Worm (Caenorhabditis elegans) whole organism, L1 larva: ENCODE measurements around the gene lsm-1.
A peak's percentile ranks its signal among the peaks of the same experiment; 100 is the strongest.

ENCODE experiments used
- F16B12.6 ChIP-seq: fragments of 150-350 bp; optimal IDR thresholded peaks from 2 replicates; lab custom pipeline; 2014; ENCODE audit warnings: missing biosample characterization, missing genetic modification characterization
- Y116A8C.19 ChIP-seq: sonication (generic microtip); optimal IDR thresholded peaks from 2 replicates; lab custom pipeline; 2016; ENCODE audit warnings: missing compliant biosample characterization, missing genetic modification characterization, borderline replicate concordance
- aha-1 ChIP-seq: fragments of 150-350 bp; optimal IDR thresholded peaks from 2 replicates; lab custom pipeline; 2014; ENCODE audit warnings: missing biosample characterization, missing genetic modification characterization
- blmp-1 ChIP-seq: fragments of 150-350 bp; optimal IDR thresholded peaks from 2 replicates; lab custom pipeline; 2014; ENCODE audit warnings: missing biosample characterization, missing genetic modification characterization
- ceh-63 ChIP-seq: fragments of 200-800 bp; sonication (Bioruptor generic); optimal IDR thresholded peaks from 2 replicates; lab custom pipeline; 2018; ENCODE audit warnings: mild to moderate bottlenecking, missing genetic modification characterization, missing compliant biosample characterization
- ceh-88 ChIP-seq: fragments of 200-800 bp; sonication (Bioruptor generic); IDR thresholded peaks from 2 replicates; pipeline ENCODE4 v1.3.6; 2022; ENCODE audit warnings: missing genetic modification characterization, missing compliant biosample characterization
- ceh-90 ChIP-seq: sonication (generic microtip); optimal IDR thresholded peaks from 2 replicates; lab custom pipeline; 2016; ENCODE audit warnings: missing genetic modification characterization, missing compliant biosample characterization
- ces-1 ChIP-seq: fragments of 150-350 bp; optimal IDR thresholded peaks from 2 replicates; lab custom pipeline; 2014; ENCODE audit warnings: missing biosample characterization, missing genetic modification reagents, missing genetic modification characterization
- efl-3 ChIP-seq: fragments of 200-800 bp; sonication (Bioruptor generic); optimal IDR thresholded peaks from 2 replicates; lab custom pipeline; 2018; ENCODE audit warnings: mild to moderate bottlenecking, missing genetic modification characterization, missing compliant biosample characterization
- egl-13 ChIP-seq: sonication (generic microtip); optimal IDR thresholded peaks from 2 replicates; lab custom pipeline; 2016; ENCODE audit warnings: missing genotype, missing genetic modification reagents, missing genetic modification characterization, missing compliant biosample characterization
- egl-27 ChIP-seq, 2 experiments: fragments of 150-350 bp in 1 of 2; sonication (generic microtip); optimal IDR thresholded peaks; 3 replicates each; lab custom pipeline; 2017 to 2018; ENCODE audit warnings: missing biosample characterization in 2 of 2, missing genetic modification characterization in 2 of 2, missing genetic modification reagents in 2 of 2
- elt-3 ChIP-seq, 6 experiments: fragments of 150-350 bp in 1 of 6; sonication (generic microtip); optimal IDR thresholded peaks; 2 replicates each; lab custom pipeline; 2017 to 2018; ENCODE audit warnings: missing biosample characterization in 6 of 6, missing genetic modification characterization in 6 of 6, inconsistent platforms in 1 of 6
- ets-5 ChIP-seq: fragments of 200-800 bp; sonication (Bioruptor generic); IDR thresholded peaks from 2 replicates; pipeline ENCODE4 v1.3.6; 2022; ENCODE audit warnings: missing genetic modification characterization, missing compliant biosample characterization
- fkh-10 ChIP-seq: sonication (generic microtip); optimal IDR thresholded peaks from 2 replicates; lab custom pipeline; 2017; ENCODE audit warnings: missing biosample characterization, missing genetic modification reagents, missing genetic modification characterization
- fos-1 ChIP-seq: fragments of 150-350 bp; optimal IDR thresholded peaks from 2 replicates; lab custom pipeline; 2014; ENCODE audit warnings: missing biosample characterization, missing genetic modification characterization
- grh-1 ChIP-seq: fragments of 200-800 bp; sonication (Bioruptor generic); IDR thresholded peaks from 2 replicates; pipeline ENCODE4 v1.3.6; 2022; ENCODE audit warnings: missing genetic modification reagents, missing genetic modification characterization, missing compliant biosample characterization
- hlh-17 ChIP-seq: fragments of 200-800 bp; sonication (Bioruptor generic); optimal IDR thresholded peaks from 2 replicates; lab custom pipeline; 2018; ENCODE audit warnings: missing genetic modification characterization, mild to moderate bottlenecking, missing compliant biosample characterization, moderate library complexity, borderline replicate concordance
- irx-1 ChIP-seq: sonication (generic microtip); optimal IDR thresholded peaks from 2 replicates; lab custom pipeline; 2016; ENCODE audit warnings: missing genetic modification characterization, missing compliant biosample characterization
- lin-13 ChIP-seq: fragments of 150-350 bp; optimal IDR thresholded peaks from 2 replicates; lab custom pipeline; 2014; ENCODE audit warnings: missing biosample characterization, missing genetic modification reagents, missing genetic modification characterization
- lin-14 ChIP-seq: fragments of 200-800 bp; sonication (Bioruptor generic); optimal IDR thresholded peaks from 2 replicates; lab custom pipeline; 2018; ENCODE audit warnings: mild to moderate bottlenecking, missing genetic modification characterization, moderate library complexity, missing compliant biosample characterization
- lin-15B ChIP-seq: fragments of 150-350 bp; sonication (generic microtip); optimal IDR thresholded peaks from 3 replicates; lab custom pipeline; 2014; ENCODE audit warnings: missing biosample characterization, missing genetic modification characterization
- lin-35 ChIP-seq, 2 experiments: fragments of 150-350 bp; optimal IDR thresholded peaks; 2 replicates each; lab custom pipeline; 2014; ENCODE audit warnings: missing biosample characterization in 2 of 2, missing genetic modification characterization in 2 of 2, missing genetic modification reagents in 2 of 2
- lir-3 ChIP-seq: sonication (generic microtip); optimal IDR thresholded peaks from 2 replicates; lab custom pipeline; 2016; ENCODE audit warnings: mild to moderate bottlenecking, missing genetic modification characterization, moderate library complexity, missing compliant biosample characterization; ENCODE audit not compliant: poor library complexity
- lsy-2 ChIP-seq, 2 experiments: fragments of 150-350 bp; optimal IDR thresholded peaks; 2 replicates each; lab custom pipeline; 2014; ENCODE audit warnings: missing biosample characterization in 2 of 2, missing genetic modification characterization in 2 of 2
- mdl-1 ChIP-seq, 2 experiments: fragments of 150-350 bp; optimal IDR thresholded peaks; 2 replicates each; lab custom pipeline; 2014 to 2017; ENCODE audit warnings: missing biosample characterization in 2 of 2, missing genetic modification characterization in 2 of 2, inconsistent platforms in 1 of 2
- mef-2 ChIP-seq: fragments of 150-350 bp; optimal IDR thresholded peaks from 2 replicates; lab custom pipeline; 2014; ENCODE audit warnings: missing biosample characterization, missing genetic modification characterization
- mep-1 ChIP-seq: fragments of 150-350 bp; optimal IDR thresholded peaks from 2 replicates; lab custom pipeline; 2014; ENCODE audit warnings: missing biosample characterization, missing genetic modification characterization
- nhr-11 ChIP-seq: fragments of 150-350 bp; optimal IDR thresholded peaks from 2 replicates; lab custom pipeline; 2014; ENCODE audit warnings: missing biosample characterization, missing genetic modification characterization
- nhr-19 ChIP-seq: fragments of 200-800 bp; sonication (Bioruptor generic); conservative IDR thresholded peaks from 2 replicates; pipeline ENCODE4 v1.3.6; 2022; ENCODE audit warnings: missing genetic modification characterization, missing compliant biosample characterization
- nhr-20 ChIP-seq: sonication (generic microtip); optimal IDR thresholded peaks from 2 replicates; lab custom pipeline; 2016; ENCODE audit warnings: mild to moderate bottlenecking, missing genetic modification characterization, missing compliant biosample characterization
- nhr-237 ChIP-seq: fragments of 150-350 bp; optimal IDR thresholded peaks from 2 replicates; lab custom pipeline; 2014; ENCODE audit warnings: missing biosample characterization, missing genetic modification characterization
- nhr-28 ChIP-seq: fragments of 150-350 bp; optimal IDR thresholded peaks from 2 replicates; lab custom pipeline; 2014; ENCODE audit warnings: missing biosample characterization, missing genetic modification characterization
- nhr-47 ChIP-seq: sonication (generic microtip); optimal IDR thresholded peaks from 2 replicates; lab custom pipeline; 2016; ENCODE audit warnings: mild to moderate bottlenecking, missing genetic modification characterization, moderate library complexity, missing compliant biosample characterization
- nhr-71 ChIP-seq: sonication (generic microtip); optimal IDR thresholded peaks from 2 replicates; lab custom pipeline; 2016; ENCODE audit warnings: mild to moderate bottlenecking, missing genetic modification characterization, moderate library complexity, missing compliant biosample characterization
- nhr-77 ChIP-seq: fragments of 150-350 bp; optimal IDR thresholded peaks from 2 replicates; lab custom pipeline; 2014; ENCODE audit warnings: missing biosample characterization, missing genetic modification characterization
- nhr-84 ChIP-seq: sonication (generic microtip); optimal IDR thresholded peaks from 2 replicates; lab custom pipeline; 2017; ENCODE audit warnings: missing biosample characterization, missing genetic modification characterization
- nhr-85 ChIP-seq: sonication (generic microtip); peaks from one replicate; lab custom pipeline; 2016; ENCODE audit warnings: missing genetic modification characterization, inconsistent platforms, missing compliant biosample characterization
- nhr-90 ChIP-seq: sonication (generic microtip); optimal IDR thresholded peaks from 2 replicates; lab custom pipeline; 2016; ENCODE audit warnings: mild to moderate bottlenecking, missing genetic modification characterization, missing compliant biosample characterization; ENCODE audit not compliant: poor library complexity
- pag-3 ChIP-seq: sonication (generic microtip); optimal IDR thresholded peaks from 2 replicates; lab custom pipeline; 2017; ENCODE audit warnings: missing genetic modification characterization, mild to moderate bottlenecking, missing compliant biosample characterization, antibody characterized with exemption, borderline replicate concordance; ENCODE audit not compliant: insufficient read depth
- skn-1 ChIP-seq: fragments of 150-350 bp; optimal IDR thresholded peaks from 2 replicates; lab custom pipeline; 2014; ENCODE audit warnings: missing biosample characterization, missing genetic modification characterization
- snpc-4 ChIP-seq: fragments of 150-350 bp; optimal IDR thresholded peaks from 2 replicates; lab custom pipeline; 2014; ENCODE audit warnings: missing biosample characterization, missing genetic modification characterization
- snu-23 ChIP-seq: sonication (generic microtip); optimal IDR thresholded peaks from 2 replicates; lab custom pipeline; 2016; ENCODE audit warnings: missing genetic modification characterization, missing compliant biosample characterization
- sptf-1 ChIP-seq: fragments of 150-350 bp; optimal IDR thresholded peaks from 2 replicates; lab custom pipeline; 2014; ENCODE audit warnings: missing biosample characterization, missing genetic modification characterization
- sup-37 ChIP-seq: fragments of 200-800 bp; sonication (Bioruptor generic); optimal IDR thresholded peaks from 2 replicates; lab custom pipeline; 2018; ENCODE audit warnings: mild to moderate bottlenecking, missing genetic modification characterization, missing compliant biosample characterization
- tbx-2 ChIP-seq: sonication (generic microtip); optimal IDR thresholded peaks from 2 replicates; lab custom pipeline; 2016; ENCODE audit warnings: missing genetic modification characterization, missing compliant biosample characterization
- tlp-1 ChIP-seq: fragments of 150-350 bp; optimal IDR thresholded peaks from 2 replicates; lab custom pipeline; 2014; ENCODE audit warnings: missing biosample characterization, missing genetic modification characterization
- unc-86 ChIP-seq: sonication (generic microtip); optimal IDR thresholded peaks from 2 replicates; lab custom pipeline; 2016; ENCODE audit warnings: missing genetic modification characterization, missing compliant biosample characterization
- unc-98 ChIP-seq: fragments of 200-800 bp; sonication (Bioruptor generic); IDR thresholded peaks from 2 replicates; pipeline ENCODE4 v1.3.6; 2022; ENCODE audit warnings: missing genetic modification characterization, missing compliant biosample characterization
- vab-15 ChIP-seq: sonication (generic microtip); optimal IDR thresholded peaks from 2 replicates; lab custom pipeline; 2017; ENCODE audit warnings: missing genotype, mild to moderate bottlenecking, missing genetic modification characterization, missing compliant biosample characterization
- xbp-1 ChIP-seq: sonication (generic microtip); optimal IDR thresholded peaks from 2 replicates; lab custom pipeline; 2016; ENCODE audit warnings: missing genetic modification characterization, missing compliant biosample characterization
- zip-4 ChIP-seq: fragments of 200-800 bp; sonication (Bioruptor generic); optimal IDR thresholded peaks from 2 replicates; lab custom pipeline; 2018; ENCODE audit warnings: mild to moderate bottlenecking, missing genetic modification characterization, moderate library complexity, missing compliant biosample characterization
- ztf-11 ChIP-seq, 2 experiments: sonication (generic microtip); optimal IDR thresholded peaks; 2 replicates each; lab custom pipeline; 2016 to 2017; ENCODE audit warnings: missing genetic modification characterization in 2 of 2, missing biosample characterization in 1 of 2, missing compliant biosample characterization in 1 of 2
- ztf-4 ChIP-seq: fragments of 150-350 bp; optimal IDR thresholded peaks from 2 replicates; lab custom pipeline; 2014; ENCODE audit warnings: missing biosample characterization, missing genetic modification characterization

Gene lsm-1

DNA sequence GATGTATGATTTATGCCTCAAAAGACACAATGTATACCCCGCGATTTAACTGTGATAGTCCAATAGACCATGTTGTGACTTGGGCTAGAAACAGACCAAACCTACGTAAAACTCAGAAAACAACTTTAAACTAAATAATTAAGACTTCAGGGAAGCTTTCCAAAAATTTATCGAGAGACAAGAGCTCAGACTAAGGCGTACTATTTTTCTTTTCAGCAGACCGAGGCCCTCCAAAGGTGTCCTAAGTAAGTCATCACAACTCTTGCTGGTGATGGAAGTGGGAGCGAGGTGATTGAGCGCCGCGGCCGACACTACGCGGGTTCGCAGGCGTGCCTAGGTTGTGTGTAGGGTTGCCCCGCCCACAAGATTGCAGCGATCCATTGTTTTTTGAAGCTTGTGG lies 40.3 kb downstream of the lsm-1 start (continued):
- TF ChIP-seq F16B12.6, result no peak
- peak; percentile 95 for TF ChIP-seq nhr-85 (tag; lab: Kevin White, UChicago)
- peak; percentile 42 for TF ChIP-seq ceh-88 (GFP tag; lab: Robert Waterston, UW)
- no peak for TF ChIP-seq fkh-10
- TF ChIP-seq grh-1, result peak; percentile 77
- no peak for TF ChIP-seq ztf-4 (tag; lab: Kevin White, UChicago)
- TF ChIP-seq ets-5, result no peak
- TF ChIP-seq zip-4 (GFP tag; lab: Kevin White, UChicago), result peak; percentile 57
- no peak for TF ChIP-seq nhr-28 (tag; lab: Kevin White, UChicago)
- TF ChIP-seq snu-23 (GFP tag; lab: Kevin White, UChicago), result peak; percentile 84
- TF ChIP-seq irx-1 (tag; lab: Kevin White, UChicago), result peak; percentile 43
- TF ChIP-seq snpc-4 (tag; lab: Kevin White, UChicago), result peak; percentile 99
- no peak for TF ChIP-seq hlh-17 (GFP tag; lab: Kevin White, UChicago)
- peak; percentile 47; the same call in 1 of the 2 replicates for TF ChIP-seq unc-98 (GFP tag; lab: Robert Waterston, UW)
- TF ChIP-seq ces-1 (GFP tag; lab: Kevin White, UChicago), result no peak
- TF ChIP-seq lin-15B (tag; lab: Kevin White, UChicago), result no peak
- TF ChIP-seq xbp-1, result peak; percentile 72
- TF ChIP-seq efl-3 (GFP tag; lab: Kevin White, UChicago), result no peak
- TF ChIP-seq lir-3 (tag; lab: Kevin White, UChicago), result no peak
- peak in 1 of 2 experiments; percentile 8 for TF ChIP-seq mdl-1 (tag; optimal IDR thresholded peaks at IDR 0.05; lab: Kevin White, UChicago)
- TF ChIP-seq pag-3 (tag; lab: Kevin White, UChicago), result no peak
- TF ChIP-seq nhr-19, result peak; percentile 89
- no peak for TF ChIP-seq blmp-1 (tag; lab: Kevin White, UChicago)
- TF ChIP-seq nhr-20, result peak; percentile 82
- TF ChIP-seq nhr-77 (tag; lab: Kevin White, UChicago), result peak; percentile 59
- peak; percentile 92 for TF ChIP-seq nhr-90 (tag; lab: Kevin White, UChicago)
- no peak for TF ChIP-seq mef-2 (tag; lab: Kevin White, UChicago)
- peak in 1 of 6 experiments; percentile 42 for TF ChIP-seq elt-3 (tag; optimal IDR thresholded peaks at IDR 0.05; lab: Kevin White, UChicago)
- TF ChIP-seq lsy-2 (tag; optimal IDR thresholded peaks at IDR 0.05; lab: Kevin White, UChicago), result peak; percentile 31 to 67
- TF ChIP-seq ceh-63 (GFP tag; lab: Kevin White, UChicago), result no peak
- peak; percentile 60 for TF ChIP-seq tbx-2 (tag; lab: Kevin White, UChicago)
- peak; percentile 70 for TF ChIP-seq lin-14 (GFP tag; lab: Kevin White, UChicago)
- TF ChIP-seq nhr-84 (tag; lab: Kevin White, UChicago), result no peak
- TF ChIP-seq Y116A8C.19 (tag; lab: Kevin White, UChicago), result no peak
- peak in 1 of 2 experiments; percentile 9 for TF ChIP-seq egl-27 (tag; optimal IDR thresholded peaks at IDR 0.05; lab: Kevin White, UChicago)
- no peak for TF ChIP-seq nhr-237
- no peak for TF ChIP-seq tlp-1 (tag; lab: Kevin White, UChicago)
- TF ChIP-seq aha-1 (tag; lab: Kevin White, UChicago), result no peak
- TF ChIP-seq unc-86 (tag; lab: Kevin White, UChicago), result peak; percentile 55
- TF ChIP-seq mep-1 (tag; lab: Kevin White, UChicago), result peak; percentile 18
- TF ChIP-seq fos-1 (tag; lab: Kevin White, UChicago), result peak; percentile 61
- peak; percentile 50 for TF ChIP-seq egl-13
- peak; percentile 80 for TF ChIP-seq sup-37 (GFP tag; lab: Kevin White, UChicago)
- TF ChIP-seq nhr-71 (tag; lab: Kevin White, UChicago), result peak; percentile 91
- TF ChIP-seq sptf-1 (tag; lab: Kevin White, UChicago), result no peak
- TF ChIP-seq lin-35 (GFP tag; optimal IDR thresholded peaks at IDR 0.05; lab: Kevin White, UChicago), result peak; percentile 34 to 59
- TF ChIP-seq lin-13, result no peak
- no peak for TF ChIP-seq ceh-90 (tag; lab: Kevin White, UChicago)
- peak in 1 of 2 experiments; percentile 50 for TF ChIP-seq ztf-11 (tag; optimal IDR thresholded peaks at IDR 0.05; lab: Kevin White, UChicago)
- peak; percentile 89 for TF ChIP-seq nhr-47 (tag; lab: Kevin White, UChicago)
- TF ChIP-seq skn-1 (tag; lab: Kevin White, UChicago), result peak; percentile 16
- no peak for TF ChIP-seq vab-15 (tag; lab: Kevin White, UChicago)
- no peak for TF ChIP-seq nhr-11 (tag; lab: Kevin White, UChicago)
